Fruit fly (Drosophila melanogaster): ENCODE measurements around the gene Dpm1.

DNA sequence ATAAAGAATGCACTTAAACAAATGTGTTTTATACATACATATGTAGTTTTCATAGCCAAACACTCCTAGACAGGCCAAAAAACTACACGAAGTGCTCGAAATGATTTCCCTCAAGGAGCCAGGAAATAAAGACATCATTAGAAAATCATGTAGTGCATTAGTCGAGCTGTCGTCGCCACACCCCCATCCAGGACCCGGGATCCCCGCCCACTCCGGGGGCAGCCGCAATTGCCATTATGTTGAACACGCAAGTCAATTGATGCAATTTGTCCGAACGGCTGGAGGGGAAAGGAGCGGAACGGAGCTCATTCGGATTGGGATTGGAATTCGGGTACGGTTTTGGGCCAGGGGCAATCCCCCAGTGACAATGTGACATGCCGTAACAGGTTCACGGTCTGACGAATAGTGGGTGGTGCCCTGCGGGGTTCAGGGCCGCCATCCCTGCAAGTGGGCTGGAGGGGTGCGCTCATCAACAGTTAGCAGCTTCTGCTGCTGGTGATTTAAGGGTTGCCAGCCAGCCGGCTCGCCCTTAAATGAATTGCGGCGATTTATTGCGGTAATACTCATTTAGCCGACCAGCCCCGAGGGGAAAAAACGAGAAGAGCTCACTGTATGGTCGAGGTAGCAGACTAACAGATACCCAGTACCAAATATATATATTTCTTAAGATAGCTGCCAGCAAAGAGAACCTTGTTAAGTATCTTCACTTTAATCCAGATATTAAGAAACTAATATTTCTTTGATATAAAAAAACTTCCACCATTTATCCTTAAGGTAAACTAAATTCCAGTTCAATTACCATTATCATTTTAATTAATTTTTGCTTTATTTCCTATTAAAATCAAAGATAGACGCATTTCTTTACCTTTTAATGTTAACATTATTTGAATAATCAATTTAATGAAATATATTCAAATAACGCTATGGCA lies 45.5 kb downstream of the Dpm1 start:
- no peak for TF ChIP-seq psq (GFP tag; optimal IDR thresholded peaks at IDR 0.05)
- TF ChIP-seq HLH106 (tag; optimal IDR thresholded peaks at IDR 0.05) = no peak
- TF ChIP-seq Abd-B (GFP tag; optimal IDR thresholded peaks at IDR 0.05) = no peak
- no peak for TF ChIP-seq pan (optimal IDR thresholded peaks at IDR 0.05)
- TF ChIP-seq h (GFP tag; optimal IDR thresholded peaks at IDR 0.05) = no peak
- TF ChIP-seq Vsx2 (GFP tag; optimal IDR thresholded peaks at IDR 0.05; ENCODE audit: partially characterized antibody) = no peak
- TF ChIP-seq Hr78 (GFP tag; optimal IDR thresholded peaks at IDR 0.05) = no peak
- no peak for TF ChIP-seq ey (GFP tag; optimal IDR thresholded peaks at IDR 0.05)
- TF ChIP-seq CrebA (GFP tag; optimal IDR thresholded peaks at IDR 0.05; ENCODE audit: borderline replicate concordance) = no peak

All from whole organism, wandering third instar larva.